Worm (Caenorhabditis elegans) whole organism, mixed stage, embryonic: Measurements from ENCODE around the gene rml-3.

Source experiments
- M03D4.4 ChIP-seq: sonication (generic microtip); optimal IDR thresholded peaks from 2 replicates; lab custom pipeline; 2017; ENCODE audit warnings: mild to moderate bottlenecking, missing genetic modification characterization, missing compliant biosample characterization
- bed-3 ChIP-seq: fragments of 200-800 bp; sonication (Bioruptor generic); optimal IDR thresholded peaks from 3 replicates; lab custom pipeline; 2018; ENCODE audit warnings: mild to moderate bottlenecking, missing genetic modification characterization, moderate library complexity, missing compliant biosample characterization
- blmp-1 ChIP-seq: fragments of 150-350 bp; optimal IDR thresholded peaks from 2 replicates; lab custom pipeline; 2014; ENCODE audit warnings: missing biosample characterization, missing genetic modification characterization
- ceh-39 ChIP-seq: fragments of 150-350 bp; optimal IDR thresholded peaks from 2 replicates; lab custom pipeline; 2014; ENCODE audit warnings: missing biosample characterization, missing genetic modification characterization
- ceh-43 ChIP-seq: fragments of 200-800 bp; sonication (Bioruptor generic); optimal IDR thresholded peaks from 2 replicates; lab custom pipeline; 2018; ENCODE audit warnings: mild to moderate bottlenecking, missing genetic modification characterization, moderate library complexity, missing compliant biosample characterization
- ces-1 ChIP-seq: fragments of 150-350 bp; optimal IDR thresholded peaks from 2 replicates; lab custom pipeline; 2014; ENCODE audit warnings: missing biosample characterization, missing genetic modification reagents, missing genetic modification characterization
- cnd-1 ChIP-seq: fragments of 200-800 bp; sonication (Bioruptor generic); optimal IDR thresholded peaks from 2 replicates; lab custom pipeline; 2018; ENCODE audit warnings: mild to moderate bottlenecking, missing genetic modification characterization, missing compliant biosample characterization
- elt-1 ChIP-seq: sonication (generic microtip); optimal IDR thresholded peaks from 2 replicates; lab custom pipeline; 2017; ENCODE audit warnings: missing genetic modification characterization, mild to moderate bottlenecking, missing compliant biosample characterization, antibody characterized with exemption, moderate library complexity, borderline replicate concordance; ENCODE audit not compliant: insufficient read depth
- elt-3 ChIP-seq: fragments of 150-350 bp; optimal IDR thresholded peaks from 2 replicates; lab custom pipeline; 2014; ENCODE audit warnings: missing biosample characterization, missing genetic modification characterization
- flh-1 ChIP-seq: fragments of 200-800 bp; sonication (Bioruptor generic); optimal IDR thresholded peaks from 2 replicates; lab custom pipeline; 2018; ENCODE audit warnings: mild to moderate bottlenecking, missing genetic modification characterization, moderate library complexity, missing compliant biosample characterization
- ham-2 ChIP-seq: fragments of 200-800 bp; sonication (Bioruptor generic); optimal IDR thresholded peaks from 2 replicates; lab custom pipeline; 2018; ENCODE audit warnings: mild to moderate bottlenecking, missing genetic modification characterization, missing compliant biosample characterization
- hlh-1 ChIP-seq: fragments of 150-350 bp; optimal IDR thresholded peaks from 2 replicates; lab custom pipeline; 2014; ENCODE audit warnings: missing biosample characterization, missing genetic modification reagents, missing genetic modification characterization
- lin-13 ChIP-seq: fragments of 150-350 bp; optimal IDR thresholded peaks from 2 replicates; lab custom pipeline; 2014; ENCODE audit warnings: missing biosample characterization, missing genetic modification characterization
- lin-32 ChIP-seq: fragments of 200-800 bp; sonication (Bioruptor generic); optimal IDR thresholded peaks from 2 replicates; lab custom pipeline; 2018; ENCODE audit warnings: mild to moderate bottlenecking, missing genetic modification characterization, missing compliant biosample characterization
- lsy-2 ChIP-seq: fragments of 150-350 bp; optimal IDR thresholded peaks from 2 replicates; lab custom pipeline; 2014; ENCODE audit warnings: missing biosample characterization, missing genetic modification characterization
- mab-5 ChIP-seq: fragments of 150-350 bp; optimal IDR thresholded peaks from 2 replicates; lab custom pipeline; 2014; ENCODE audit warnings: missing biosample characterization, missing genetic modification characterization
- mep-1 ChIP-seq: fragments of 150-350 bp; optimal IDR thresholded peaks from 2 replicates; lab custom pipeline; 2017; ENCODE audit warnings: missing biosample characterization, missing genetic modification reagents, missing genetic modification characterization, inconsistent platforms
- mls-2 ChIP-seq: sonication (generic microtip); optimal IDR thresholded peaks from 2 replicates; lab custom pipeline; 2016; ENCODE audit warnings: mild to moderate bottlenecking, missing genetic modification characterization, moderate library complexity, missing compliant biosample characterization
- nhr-12 ChIP-seq: fragments of 150-350 bp; optimal IDR thresholded peaks from 2 replicates; lab custom pipeline; 2014; ENCODE audit warnings: missing biosample characterization, missing genetic modification characterization
- nhr-2 ChIP-seq: fragments of 150-350 bp; optimal IDR thresholded peaks from 2 replicates; lab custom pipeline; 2014; ENCODE audit warnings: missing biosample characterization, missing genetic modification characterization
- nhr-237 ChIP-seq: fragments of 150-350 bp; optimal IDR thresholded peaks from 2 replicates; lab custom pipeline; 2014; ENCODE audit warnings: missing biosample characterization, missing genetic modification characterization
- nhr-28 ChIP-seq: fragments of 150-350 bp; optimal IDR thresholded peaks from 2 replicates; lab custom pipeline; 2014; ENCODE audit warnings: missing biosample characterization, missing genetic modification characterization
- nhr-76 ChIP-seq: sonication (generic microtip); optimal IDR thresholded peaks from 2 replicates; lab custom pipeline; 2017; ENCODE audit warnings: missing biosample characterization, missing genetic modification characterization
- pha-4 ChIP-seq: fragments of 150-350 bp; optimal IDR thresholded peaks from 2 replicates; lab custom pipeline; 2018; ENCODE audit warnings: missing biosample characterization, missing genetic modification reagents, missing genetic modification characterization
- sem-2 ChIP-seq: fragments of 200-800 bp; sonication (Bioruptor generic); optimal IDR thresholded peaks from 2 replicates; lab custom pipeline; 2018; ENCODE audit warnings: mild to moderate bottlenecking, missing genetic modification characterization, missing compliant biosample characterization
- snpc-4 ChIP-seq: fragments of 150-350 bp; optimal IDR thresholded peaks from 2 replicates; lab custom pipeline; 2014; ENCODE audit warnings: missing biosample characterization, missing genetic modification characterization
- sptf-1 ChIP-seq: sonication (generic microtip); optimal IDR thresholded peaks from 2 replicates; lab custom pipeline; 2017; ENCODE audit warnings: mild to moderate bottlenecking, missing genetic modification characterization, moderate library complexity, missing compliant biosample characterization
- tbx-8 ChIP-seq: fragments of 200-800 bp; sonication (Bioruptor generic); optimal IDR thresholded peaks from 2 replicates; lab custom pipeline; 2018; ENCODE audit warnings: mild to moderate bottlenecking, missing genetic modification characterization, moderate library complexity, missing compliant biosample characterization
- unc-120 ChIP-seq: sonication (generic microtip); optimal IDR thresholded peaks from 2 replicates; lab custom pipeline; 2017; ENCODE audit warnings: missing genetic modification characterization, missing compliant biosample characterization; ENCODE audit not compliant: poor library complexity, severe bottlenecking
- unc-39 ChIP-seq: fragments of 150-350 bp; optimal IDR thresholded peaks from 2 replicates; lab custom pipeline; 2014; ENCODE audit warnings: missing biosample characterization, missing genetic modification characterization
- unc-62 ChIP-seq: fragments of 150-350 bp; optimal IDR thresholded peaks from 2 replicates; lab custom pipeline; 2014; ENCODE audit warnings: missing biosample characterization, missing genetic modification reagents, missing genetic modification characterization
- zip-8 ChIP-seq: fragments of 150-350 bp; optimal IDR thresholded peaks from 2 replicates; lab custom pipeline; 2014; ENCODE audit warnings: missing biosample characterization, missing genetic modification characterization
- ztf-11 ChIP-seq: fragments of 150-350 bp; optimal IDR thresholded peaks from 2 replicates; lab custom pipeline; 2014; ENCODE audit warnings: missing biosample characterization, missing genetic modification characterization

rml-3 gene

ce11 chrX:6256969-6257368, 18.1 kb upstream of the rml-3 start:
- TF ChIP-seq lin-13 (no peak), sptf-1 (tag; lab: Kevin White, UChicago) (no peak), sem-2 (GFP tag; lab: Kevin White, UChicago) (no peak), nhr-2 (tag; lab: Kevin White, UChicago) (no peak), nhr-12 (tag; lab: Kevin White, UChicago) (no peak), unc-39 (tag; lab: Kevin White, UChicago) (no peak), M03D4.4 (no peak), tbx-8 (GFP tag; lab: Kevin White, UChicago) (no peak), ztf-11 (no peak)

DNA sequence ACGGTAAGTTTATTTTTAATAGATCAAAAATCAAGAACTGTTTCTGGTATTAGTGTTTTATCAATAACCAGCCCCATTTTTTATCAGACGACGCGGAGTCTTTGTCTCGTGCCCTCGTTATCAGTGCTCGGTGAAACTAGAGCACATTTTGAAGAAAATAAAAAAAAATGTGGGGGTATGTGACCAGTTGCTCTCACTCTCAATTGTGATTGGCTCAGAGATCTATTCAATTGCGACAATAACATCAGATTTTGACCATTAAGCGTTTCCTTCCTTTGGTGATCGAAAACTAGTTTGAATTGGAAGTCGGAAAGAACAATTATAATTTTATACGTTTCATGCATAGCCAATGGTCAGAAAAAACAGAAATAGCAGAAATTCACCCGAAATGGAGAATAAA, 17.6 kb upstream of the rml-3 start:
- TF ChIP-seq mab-5 (tag; lab: Kevin White, UChicago) (no peak), tbx-8 (GFP tag; lab: Kevin White, UChicago) (no peak), pha-4 (no peak), unc-39 (tag; lab: Kevin White, UChicago) (no peak), elt-1 (tag; lab: Kevin White, UChicago) (no peak), ces-1 (GFP tag; lab: Kevin White, UChicago) (no peak), flh-1 (GFP tag; lab: Kevin White, UChicago) (no peak), zip-8 (no peak), hlh-1 (no peak)
- TF ChIP-seq, all 35 proteins: peak for 0

- peak; percentile 47 for TF ChIP-seq unc-62 (GFP tag; lab: Kevin White, UChicago)
- no peak for TF ChIP-seq blmp-1 (tag; lab: Kevin White, UChicago)
- TF ChIP-seq mab-5 (tag; lab: Kevin White, UChicago), result no peak
- no peak for TF ChIP-seq elt-1 (tag; lab: Kevin White, UChicago)
- TF ChIP-seq nhr-2 (tag; lab: Kevin White, UChicago), result peak; percentile 84
- TF ChIP-seq unc-120, result peak; percentile 30
- TF ChIP-seq nhr-237 (tag; lab: Kevin White, UChicago), result no peak
- no peak for TF ChIP-seq sptf-1 (tag; lab: Kevin White, UChicago)
- TF ChIP-seq flh-1 (GFP tag; lab: Kevin White, UChicago), result no peak
- no peak for TF ChIP-seq pha-4
- TF ChIP-seq lsy-2 (tag; lab: Kevin White, UChicago), result no peak
- TF ChIP-seq bed-3 (GFP tag; lab: Kevin White, UChicago), result no peak
- TF ChIP-seq lin-13, result no peak
- no peak for TF ChIP-seq M03D4.4
- no peak for TF ChIP-seq sem-2 (GFP tag; lab: Kevin White, UChicago)
- no peak for TF ChIP-seq nhr-12 (tag; lab: Kevin White, UChicago)
- TF ChIP-seq elt-3 (tag; lab: Kevin White, UChicago), result no peak
- no peak for TF ChIP-seq nhr-76 (tag; lab: Kevin White, UChicago)
- TF ChIP-seq ceh-39 (tag; lab: Kevin White, UChicago), result peak; percentile 36
- TF ChIP-seq snpc-4 (tag; lab: Kevin White, UChicago), result no peak
- TF ChIP-seq nhr-28 (tag; lab: Kevin White, UChicago), result no peak
- no peak for TF ChIP-seq lin-32 (GFP tag; lab: Kevin White, UChicago)
- TF ChIP-seq cnd-1 (tag; lab: Kevin White, UChicago), result peak; percentile 81
- no peak for TF ChIP-seq ceh-43 (GFP tag; lab: Kevin White, UChicago)
- TF ChIP-seq ztf-11, result no peak
- TF ChIP-seq zip-8, result no peak
- TF ChIP-seq ces-1 (GFP tag; lab: Kevin White, UChicago), result no peak
- peak; percentile 90 for TF ChIP-seq hlh-1
- TF ChIP-seq mep-1 (tag; lab: Kevin White, UChicago), result peak; percentile 29
- TF ChIP-seq mls-2 (tag; lab: Kevin White, UChicago), result no peak
- TF ChIP-seq tbx-8 (GFP tag; lab: Kevin White, UChicago), result no peak
- TF ChIP-seq ham-2 (GFP tag; lab: Kevin White, UChicago), result no peak
Measured at ce11 chrX:6255561-6255960, 16.7 kb upstream of the rml-3 start.

DNA sequence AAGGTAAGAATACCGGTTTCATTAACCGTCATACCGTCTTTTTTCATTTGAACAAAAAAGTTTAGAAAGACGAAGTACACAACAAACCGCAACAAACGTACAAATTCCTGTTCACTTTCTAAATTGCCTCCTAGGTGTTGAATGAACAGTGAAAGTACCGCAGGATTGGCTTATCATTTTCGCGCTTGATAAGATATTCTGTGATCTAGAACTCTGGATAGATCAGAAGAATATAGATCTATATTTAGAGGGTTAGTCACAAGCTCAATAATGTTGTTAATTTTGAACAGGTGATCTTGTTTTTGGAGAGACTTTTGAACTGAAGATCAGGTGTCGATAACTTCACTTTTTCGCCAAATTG, 15.8 kb upstream of the rml-3 start:
- TF ChIP-seq blmp-1 (tag; lab: Kevin White, UChicago) (peak; percentile 17), ham-2 (GFP tag; lab: Kevin White, UChicago) (no peak)
- TF ChIP-seq, all 35 proteins: peak for 1
